Worm (Caenorhabditis elegans): ENCODE results near the gene B0524.2.

DNA sequence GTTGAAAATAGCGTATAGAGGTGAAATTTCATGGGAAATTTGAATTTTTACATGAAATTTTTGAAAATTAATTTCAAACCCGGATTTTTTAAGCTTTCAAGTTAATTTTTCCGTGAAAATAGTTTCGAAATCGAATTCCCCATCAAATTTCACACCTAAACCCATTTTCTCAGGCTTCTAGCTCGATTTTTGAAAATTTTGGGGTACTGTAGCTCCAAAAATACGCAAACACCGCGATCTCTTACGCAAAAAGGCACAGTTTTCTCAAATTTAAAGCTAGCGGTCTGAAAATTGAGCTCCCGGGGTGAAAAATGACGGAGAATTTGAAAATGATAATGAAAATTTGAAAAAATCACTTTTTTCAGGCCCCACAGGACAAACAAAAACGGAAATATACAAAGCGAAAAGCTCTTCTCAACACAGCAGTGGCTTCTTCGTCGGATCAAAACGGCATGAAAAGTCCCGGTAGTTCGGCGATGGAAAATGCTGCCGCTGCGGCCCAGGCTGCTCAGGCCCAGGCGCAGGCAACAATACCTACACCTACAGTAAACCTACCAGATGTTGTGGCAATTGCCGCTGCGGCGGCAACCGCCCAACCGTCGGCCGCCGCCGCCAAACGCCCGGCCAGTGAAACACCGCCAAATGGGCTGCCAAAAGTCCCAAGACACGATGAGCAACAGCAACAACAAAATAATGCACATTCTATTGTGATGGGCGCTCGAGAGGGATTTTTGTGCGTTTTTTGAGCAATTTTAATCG lies 35.1 kb downstream of the B0524.2 start:
- TF ChIP-seq unc-86 (tag; optimal IDR thresholded peaks at IDR 0.05) = no peak
- TF ChIP-seq ceh-6 (GFP tag; optimal IDR thresholded peaks at IDR 0.05) = no peak
- no peak for TF ChIP-seq ama-1 (optimal IDR thresholded peaks at IDR 0.05)
- no peak for TF ChIP-seq pag-3 (tag; optimal IDR thresholded peaks at IDR 0.05; ENCODE audit: borderline replicate concordance)
- no peak for TF ChIP-seq pat-9 (tag; optimal IDR thresholded peaks at IDR 0.05)
- no peak for TF ChIP-seq ceh-34 (tag; optimal IDR thresholded peaks at IDR 0.05)
- no peak for TF ChIP-seq dve-1 (tag; optimal IDR thresholded peaks at IDR 0.05)
- no peak for TF ChIP-seq tbx-2 (tag; optimal IDR thresholded peaks at IDR 0.05)
- TF ChIP-seq K09A11.1 (tag; optimal IDR thresholded peaks at IDR 0.05; ENCODE audit: insufficient read depth) = no peak
- TF ChIP-seq sox-4 (tag; optimal IDR thresholded peaks at IDR 0.05) = no peak
- no peak for TF ChIP-seq che-1 (tag; optimal IDR thresholded peaks at IDR 0.05)
- no peak for TF ChIP-seq pqm-1 (tag; optimal IDR thresholded peaks at IDR 0.05)

All from whole organism, late embryonic.